Fruit fly (Drosophila melanogaster) whole organism, embryonic: ENCODE data around the gene Elo68alpha.

ENCODE experiments used
- BEAF-32 ChIP-seq: fragments of 200-800 bp; sonication (Bioruptor generic); optimal IDR thresholded peaks from 3 replicates; lab custom pipeline; 2017; ENCODE audit warnings: missing biosample characterization, missing genetic modification characterization, mild to moderate bottlenecking, moderate library complexity, missing genetic modification reagents
- CG10543 ChIP-seq: fragments of 200-800 bp; sonication (Bioruptor generic); optimal IDR thresholded peaks from 3 replicates; lab custom pipeline; 2017; ENCODE audit warnings: missing biosample characterization, mild to moderate bottlenecking, missing genetic modification characterization, moderate library complexity
- CG10654 ChIP-seq: fragments of 200-800 bp; sonication (Bioruptor generic); optimal IDR thresholded peaks from 2 replicates; lab custom pipeline; 2016; ENCODE audit warnings: missing biosample characterization, missing genetic modification characterization
- CG13123 ChIP-seq: fragments of 200-800 bp; sonication (Bioruptor generic); optimal IDR thresholded peaks from 2 replicates; lab custom pipeline; 2016; ENCODE audit warnings: missing biosample characterization, missing genetic modification characterization
- CG14965 ChIP-seq: fragments of 200-800 bp; sonication (Bioruptor generic); optimal IDR thresholded peaks from 2 replicates; lab custom pipeline; 2016; ENCODE audit warnings: missing biosample characterization, missing genetic modification characterization, borderline replicate concordance
- CG1647 ChIP-seq: fragments of 200-800 bp; sonication (Bioruptor generic); optimal IDR thresholded peaks from 3 replicates; lab custom pipeline; 2016; ENCODE audit warnings: missing biosample characterization, missing genetic modification characterization
- CG16813 ChIP-seq: fragments of 200-800 bp; sonication (Bioruptor generic); IDR thresholded peaks from 3 replicates; pipeline ENCODE4 v1.3.6; 2022; ENCODE audit warnings: missing biosample characterization, missing genetic modification characterization; ENCODE audit not compliant: partially characterized antibody
- CG17359 ChIP-seq: fragments of 200-800 bp; sonication (Bioruptor generic); optimal IDR thresholded peaks from 3 replicates; lab custom pipeline; 2018; ENCODE audit warnings: missing biosample characterization, mild to moderate bottlenecking, missing genetic modification characterization, moderate library complexity
- CG17912 ChIP-seq: fragments of 200-800 bp; sonication (Bioruptor generic); optimal IDR thresholded peaks from 2 replicates; lab custom pipeline; 2018; ENCODE audit warnings: missing biosample characterization, mild to moderate bottlenecking, missing genetic modification characterization
- CG18619 ChIP-seq: fragments of 200-800 bp; sonication (Bioruptor generic); optimal IDR thresholded peaks from 3 replicates; lab custom pipeline; 2017; ENCODE audit warnings: missing biosample characterization, mild to moderate bottlenecking, missing genetic modification characterization
- CG2120 ChIP-seq: fragments of 200-800 bp; sonication (Bioruptor generic); optimal IDR thresholded peaks from 3 replicates; lab custom pipeline; 2016; ENCODE audit warnings: missing biosample characterization, missing genetic modification characterization
- CG31365 ChIP-seq: fragments of 200-800 bp; sonication (Bioruptor generic); optimal IDR thresholded peaks from 2 replicates; lab custom pipeline; 2018; ENCODE audit warnings: missing biosample characterization, mild to moderate bottlenecking, missing genetic modification characterization
- CG33557 ChIP-seq: fragments of 200-800 bp; sonication (Bioruptor generic); optimal IDR thresholded peaks from 2 replicates; lab custom pipeline; 2019; ENCODE audit warnings: missing biosample characterization, mild to moderate bottlenecking, missing genetic modification characterization, moderate library complexity
- CG34376 ChIP-seq: fragments of 200-800 bp; sonication (Bioruptor generic); optimal IDR thresholded peaks from 2 replicates; lab custom pipeline; 2018; ENCODE audit warnings: missing biosample characterization, mild to moderate bottlenecking, missing genetic modification characterization
- CG3838 ChIP-seq: fragments of 200-800 bp; sonication (Bioruptor generic); optimal IDR thresholded peaks from 3 replicates; lab custom pipeline; 2016; ENCODE audit warnings: missing biosample characterization, missing genetic modification characterization
- CG42726 ChIP-seq: fragments of 200-800 bp; sonication (Bioruptor generic); IDR thresholded peaks from 2 replicates; pipeline ENCODE4 v1.3.6; 2022; ENCODE audit warnings: missing biosample characterization, missing genetic modification characterization; ENCODE audit not compliant: partially characterized antibody
- CG5180 ChIP-seq: fragments of 200-800 bp; sonication (Bioruptor generic); optimal IDR thresholded peaks from 3 replicates; lab custom pipeline; 2017; ENCODE audit warnings: missing biosample characterization, missing genetic modification characterization, mild to moderate bottlenecking, moderate library complexity, missing genetic modification reagents
- CG6813 ChIP-seq: fragments of 200-800 bp; sonication (Bioruptor generic); optimal IDR thresholded peaks from 2 replicates; lab custom pipeline; 2017; ENCODE audit warnings: missing biosample characterization, missing genetic modification characterization, mild to moderate bottlenecking, moderate library complexity, missing genetic modification reagents
- CG8281 ChIP-seq: fragments of 200-800 bp; sonication (Bioruptor generic); optimal IDR thresholded peaks from 2 replicates; lab custom pipeline; 2018; ENCODE audit warnings: missing biosample characterization, mild to moderate bottlenecking, missing genetic modification characterization, moderate library complexity
- CG8765 ChIP-seq: fragments of 200-800 bp; sonication (Bioruptor generic); IDR thresholded peaks from 2 replicates; pipeline ENCODE4 v1.3.6; 2022; ENCODE audit warnings: missing biosample characterization, missing genetic modification characterization
- CG9876 ChIP-seq: fragments of 200-800 bp; sonication (Bioruptor generic); optimal IDR thresholded peaks from 2 replicates; lab custom pipeline; 2016; ENCODE audit warnings: missing biosample characterization, missing genetic modification characterization
- Eip74EF ChIP-seq, 2 experiments: fragments of 200-800 bp in 1 of 2; fragments of >200 bp in 1 of 2; sonication (Bioruptor generic) in 1 of 2; optimal IDR thresholded peaks; 2 replicates each; lab custom pipeline; 2017 to 2019; ENCODE audit warnings: missing biosample characterization in 2 of 2, missing genetic modification characterization in 2 of 2, mild to moderate bottlenecking in 1 of 2, moderate library complexity in 1 of 2
- Fer1 ChIP-seq: fragments of 200-800 bp; sonication (Bioruptor generic); optimal IDR thresholded peaks from 2 replicates; lab custom pipeline; 2017; ENCODE audit warnings: missing biosample characterization, mild to moderate bottlenecking, missing genetic modification characterization
- Gsc ChIP-seq: fragments of 200-800 bp; sonication (Bioruptor generic); IDR thresholded peaks from 2 replicates; pipeline ENCODE4 v1.3.6; 2022; ENCODE audit warnings: missing biosample characterization, missing genetic modification characterization
- H15 ChIP-seq: fragments of 200-800 bp; sonication (Bioruptor generic); IDR thresholded peaks from 3 replicates; pipeline ENCODE4 v1.3.6; 2022; ENCODE audit warnings: missing biosample characterization, missing genetic modification characterization
- HLHmδ ChIP-seq: fragments of 200-800 bp; sonication (Bioruptor generic); optimal IDR thresholded peaks from 2 replicates; lab custom pipeline; 2018; ENCODE audit warnings: missing biosample characterization, mild to moderate bottlenecking, missing genetic modification characterization, moderate library complexity
- HmgZ ChIP-seq: fragments of 200-800 bp; sonication (Bioruptor generic); optimal IDR thresholded peaks from 2 replicates; lab custom pipeline; 2018; ENCODE audit warnings: missing biosample characterization, mild to moderate bottlenecking, missing genetic modification characterization
- Meics ChIP-seq: fragments of 200-800 bp; sonication (Bioruptor generic); optimal IDR thresholded peaks from 2 replicates; lab custom pipeline; 2017; ENCODE audit warnings: missing biosample characterization, mild to moderate bottlenecking, missing genetic modification characterization
- Optix ChIP-seq: fragments of 200-800 bp; sonication (Bioruptor generic); IDR thresholded peaks from 3 replicates; pipeline ENCODE4 v1.3.6; 2022; ENCODE audit warnings: missing biosample characterization, missing genetic modification characterization
- PHDP ChIP-seq: fragments of 200-800 bp; sonication (Bioruptor generic); optimal IDR thresholded peaks from 3 replicates; lab custom pipeline; 2018; ENCODE audit warnings: missing biosample characterization, mild to moderate bottlenecking, missing genetic modification characterization, moderate library complexity
- Ptx1 ChIP-seq: fragments of 200-800 bp; sonication (Bioruptor generic); IDR thresholded peaks from 2 replicates; pipeline ENCODE4 v1.3.6; 2022; ENCODE audit warnings: missing biosample characterization, missing genetic modification characterization
- Rx ChIP-seq: fragments of 200-800 bp; sonication (Bioruptor generic); IDR thresholded peaks from 2 replicates; pipeline ENCODE4 v1.3.6; 2022; ENCODE audit warnings: missing biosample characterization, missing genetic modification characterization
- Spps ChIP-seq: fragments of 200-800 bp; sonication (Bioruptor generic); optimal IDR thresholded peaks from 2 replicates; lab custom pipeline; 2018; ENCODE audit warnings: missing biosample characterization, mild to moderate bottlenecking, missing genetic modification characterization
- YL-1 ChIP-seq: fragments of 200-800 bp; sonication (Bioruptor generic); optimal IDR thresholded peaks from 3 replicates; lab custom pipeline; 2017; ENCODE audit warnings: missing biosample characterization, mild to moderate bottlenecking, missing genetic modification characterization
- ap ChIP-seq: fragments of 200-800 bp; sonication (Bioruptor generic); IDR thresholded peaks from 2 replicates; pipeline ENCODE4 v1.3.6; 2022; ENCODE audit warnings: missing biosample characterization, missing genetic modification characterization
- croc ChIP-seq: fragments of 200-800 bp; sonication (Bioruptor generic); conservative IDR thresholded peaks from 3 replicates; pipeline ENCODE4 v1.3.6; 2022; ENCODE audit warnings: missing biosample characterization, missing genetic modification characterization
- dmrt99B ChIP-seq: fragments of 200-800 bp; sonication (Bioruptor generic); optimal IDR thresholded peaks from 2 replicates; lab custom pipeline; 2018; ENCODE audit warnings: missing biosample characterization, mild to moderate bottlenecking, missing genetic modification characterization, moderate library complexity
- ems ChIP-seq: fragments of 200-800 bp; sonication (Bioruptor generic); optimal IDR thresholded peaks from 3 replicates; lab custom pipeline; 2016; ENCODE audit warnings: missing biosample characterization, missing genetic modification characterization
- eve ChIP-seq, 2 experiments: fragments of >200 bp; optimal IDR thresholded peaks; 2 replicates each; lab custom pipeline; 2017; ENCODE audit warnings: missing biosample characterization in 2 of 2, missing genetic modification characterization in 2 of 2
- eyg ChIP-seq: fragments of 200-800 bp; sonication (Bioruptor generic); optimal IDR thresholded peaks from 3 replicates; lab custom pipeline; 2016; ENCODE audit warnings: missing biosample characterization, missing genetic modification characterization
- gcm ChIP-seq: fragments of 200-800 bp; sonication (Bioruptor generic); optimal IDR thresholded peaks from 2 replicates; lab custom pipeline; 2019; ENCODE audit warnings: missing biosample characterization, mild to moderate bottlenecking, missing genetic modification characterization, moderate library complexity
- gsb-n ChIP-seq: fragments of 200-800 bp; sonication (Bioruptor generic); optimal IDR thresholded peaks from 3 replicates; lab custom pipeline; 2018; ENCODE audit warnings: missing biosample characterization, mild to moderate bottlenecking, missing genetic modification characterization
- hth ChIP-seq: fragments of >200 bp; optimal IDR thresholded peaks from 2 replicates; lab custom pipeline; 2017; ENCODE audit warnings: inconsistent platforms
- lola ChIP-seq, 3 experiments: fragments of >200 bp in 2 of 3; fragments of 200-800 bp in 1 of 3; sonication (Bioruptor generic) in 1 of 3; optimal IDR thresholded peaks; 2 replicates each; lab custom pipeline; 2017 to 2019; ENCODE audit warnings: missing biosample characterization in 3 of 3, missing genetic modification characterization in 3 of 3, mild to moderate bottlenecking in 1 of 3, moderate library complexity in 1 of 3
- pb ChIP-seq: fragments of 200-800 bp; sonication (Bioruptor generic); optimal IDR thresholded peaks from 3 replicates; lab custom pipeline; 2016; ENCODE audit warnings: missing biosample characterization, missing genetic modification characterization
- pfk ChIP-seq: fragments of 200-800 bp; sonication (Bioruptor generic); optimal IDR thresholded peaks from 2 replicates; lab custom pipeline; 2018; ENCODE audit warnings: missing biosample characterization, mild to moderate bottlenecking, missing genetic modification characterization, moderate library complexity
- row ChIP-seq: fragments of 200-800 bp; sonication (Bioruptor generic); IDR thresholded peaks from 3 replicates; pipeline ENCODE4 v1.3.6; 2022; ENCODE audit warnings: missing biosample characterization, missing genetic modification characterization
- sd ChIP-seq: fragments of 200-800 bp; sonication (Bioruptor generic); optimal IDR thresholded peaks from 3 replicates; lab custom pipeline; 2018; ENCODE audit warnings: missing biosample characterization, mild to moderate bottlenecking, missing genetic modification characterization, moderate library complexity
- sisA ChIP-seq: fragments of 200-800 bp; sonication (Bioruptor generic); IDR thresholded peaks from 2 replicates; pipeline ENCODE4 v1.3.6; 2022; ENCODE audit warnings: missing biosample characterization, missing genetic modification characterization
- tap ChIP-seq: fragments of 200-800 bp; optimal IDR thresholded peaks from 3 replicates; lab custom pipeline; 2019; ENCODE audit warnings: missing biosample characterization, mild to moderate bottlenecking, missing genetic modification characterization, moderate library complexity

The Elo68alpha gene

DNA sequence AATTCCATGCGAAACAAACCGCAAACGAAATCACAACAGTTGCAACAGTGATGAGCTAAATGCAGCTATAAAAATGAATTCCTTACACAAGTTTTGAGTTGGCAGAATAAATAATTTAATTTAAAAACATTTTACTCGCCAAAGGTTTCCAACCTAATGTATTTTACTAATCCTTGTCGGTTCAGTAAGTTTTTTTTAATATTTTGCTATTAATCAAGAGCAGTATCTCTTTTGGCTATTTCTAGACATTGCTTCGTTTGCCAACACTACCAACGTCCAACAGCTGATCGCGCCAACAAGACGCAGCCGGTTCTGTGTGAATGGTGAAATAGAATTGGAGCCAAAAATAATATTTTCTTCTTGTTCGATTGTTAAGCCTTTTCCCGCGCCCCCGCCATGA is 38.1 kb downstream of the Elo68alpha start, which contains the start of the genes CG32075, CG45101 and SuUR (continued):
- TF ChIP-seq CG1647 (GFP tag; lab: Kevin White, UChicago) = peak; percentile 76
- no peak for TF ChIP-seq CG6813
- peak; percentile 90 for TF ChIP-seq CG10543 (GFP tag; lab: Kevin White, UChicago)
- TF ChIP-seq row (GFP tag; lab: Robert Waterston, UW) = peak; percentile 94
- peak in 1 of 3 experiments; percentile 86 for TF ChIP-seq lola (GFP tag; optimal IDR thresholded peaks at IDR 0.05; lab: Kevin White, UChicago)
- peak; percentile 76 for TF ChIP-seq eyg
- TF ChIP-seq YL-1 (GFP tag; lab: Kevin White, UChicago) = peak; percentile 86
- TF ChIP-seq CG2120 = peak; percentile 96
- TF ChIP-seq sisA (GFP tag; lab: Robert Waterston, UW) = peak; percentile 92
- peak; percentile 81 for TF ChIP-seq CG3838 (GFP tag; lab: Kevin White, UChicago)
- TF ChIP-seq ems (GFP tag; lab: Kevin White, UChicago) = peak; percentile 91
- no peak for TF ChIP-seq hth (lab: Kevin White, UChicago)
- peak; percentile 67 for TF ChIP-seq CG10654 (GFP tag; lab: Kevin White, UChicago)
- TF ChIP-seq CG16813 (GFP tag; lab: Robert Waterston, UW) = no peak
- peak; percentile 82 for TF ChIP-seq CG13123
- TF ChIP-seq HLHmδ = no peak
- peak; percentile 71 for TF ChIP-seq CG33557
- peak; percentile 80 for TF ChIP-seq CG34376
- TF ChIP-seq Rx = peak; percentile 77
- TF ChIP-seq CG8765 (GFP tag; lab: Robert Waterston, UW) = peak; percentile 75
- peak; percentile 43 for TF ChIP-seq pb (GFP tag; lab: Kevin White, UChicago)
- peak; percentile 87 for TF ChIP-seq sd (tag; lab: Kevin White, UChicago)
- TF ChIP-seq CG14965 (GFP tag; lab: Kevin White, UChicago) = no peak
- peak; percentile 92 for TF ChIP-seq HmgZ (tag; lab: Kevin White, UChicago)
- peak; percentile 41 for TF ChIP-seq CG17912 (GFP tag; lab: Kevin White, UChicago)
- no peak for TF ChIP-seq CG42726 (GFP tag; lab: Robert Waterston, UW)
- TF ChIP-seq BEAF-32 (GFP tag; lab: Kevin White, UChicago) = peak; percentile 39
- TF ChIP-seq CG31365 = no peak
- peak; percentile 70 for TF ChIP-seq Optix (GFP tag; lab: Robert Waterston, UW)
- TF ChIP-seq CG8281 = peak; percentile 38
- TF ChIP-seq Spps (tag; lab: Kevin White, UChicago) = peak; percentile 76
- peak; percentile 85 for TF ChIP-seq CG17359 (tag; lab: Kevin White, UChicago)
- TF ChIP-seq gsb-n = peak; percentile 74
- peak; percentile 39; the same call in 1 of the 2 replicates for TF ChIP-seq Gsc
- peak in 1 of 2 experiments; percentile 32 for TF ChIP-seq eve (GFP tag; optimal IDR thresholded peaks at IDR 0.05; lab: Kevin White, UChicago)
- peak; percentile 86 for TF ChIP-seq Meics (GFP tag; lab: Kevin White, UChicago)
- peak; percentile 78 for TF ChIP-seq CG18619 (GFP tag; lab: Kevin White, UChicago)
- TF ChIP-seq CG9876 (GFP tag; lab: Kevin White, UChicago) = peak; percentile 85
- TF ChIP-seq ap (GFP tag; lab: Robert Waterston, UW) = peak; percentile 83
- TF ChIP-seq CG5180 = peak; percentile 59
- TF ChIP-seq Ptx1 (GFP tag; lab: Robert Waterston, UW) = peak; percentile 94
- peak; percentile 74 for TF ChIP-seq croc (GFP tag; lab: Robert Waterston, UW)
- TF ChIP-seq pfk (GFP tag; lab: Kevin White, UChicago) = no peak
- peak; percentile 87 for TF ChIP-seq PHDP
- peak; percentile 69 for TF ChIP-seq dmrt99B (tag; lab: Kevin White, UChicago)
- peak in 1 of 2 experiments; percentile 35 for TF ChIP-seq Eip74EF (GFP tag; optimal IDR thresholded peaks at IDR 0.05; lab: Kevin White, UChicago)
- TF ChIP-seq gcm (GFP tag; lab: Kevin White, UChicago) = peak; percentile 49
- peak; percentile 61 for TF ChIP-seq tap (tag; lab: Kevin White, UChicago)
- TF ChIP-seq Fer1 (GFP tag; lab: Kevin White, UChicago) = peak; percentile 77
- TF ChIP-seq H15 (GFP tag; lab: Robert Waterston, UW) = peak; percentile 81
